Fruit fly (Drosophila melanogaster) whole organism, embryonic: ENCODE results near the gene PGAP1.

Experiments
- Atf-2 ChIP-seq: fragments of 200-800 bp; sonication (Bioruptor generic); optimal IDR thresholded peaks from 2 replicates; lab custom pipeline; 2016; ENCODE audit warnings: missing biosample characterization, missing genetic modification characterization
- Atf3 ChIP-seq: fragments of 200-800 bp; sonication (Bioruptor generic); optimal IDR thresholded peaks from 3 replicates; lab custom pipeline; 2016; ENCODE audit warnings: missing biosample characterization, missing genetic modification characterization
- B-H1 ChIP-seq: fragments of 200-800 bp; sonication (Bioruptor generic); IDR thresholded peaks from 3 replicates; pipeline ENCODE4 v1.3.6; 2022; ENCODE audit warnings: missing biosample characterization, missing genetic modification characterization
- C15 ChIP-seq: fragments of 200-800 bp; sonication (Bioruptor generic); IDR thresholded peaks from 3 replicates; pipeline ENCODE4 v1.3.6; 2022; ENCODE audit warnings: missing biosample characterization, missing genetic modification characterization
- CG11456 ChIP-seq: fragments of 200-800 bp; sonication (Bioruptor generic); IDR thresholded peaks from 3 replicates; pipeline ENCODE4 v1.3.6; 2022; ENCODE audit warnings: missing biosample characterization, missing genetic modification characterization
- CG11723 ChIP-seq: fragments of 200-800 bp; sonication (Bioruptor generic); optimal IDR thresholded peaks from 2 replicates; lab custom pipeline; 2017; ENCODE audit warnings: missing biosample characterization, mild to moderate bottlenecking, missing genetic modification characterization
- CG12659 ChIP-seq: fragments of 200-800 bp; sonication (Bioruptor generic); optimal IDR thresholded peaks from 3 replicates; lab custom pipeline; 2017; ENCODE audit warnings: mild to moderate bottlenecking, missing biosample characterization, missing genetic modification reagents, missing genetic modification characterization
- CG1602 ChIP-seq: fragments of 200-800 bp; sonication (Bioruptor generic); optimal IDR thresholded peaks from 3 replicates; lab custom pipeline; 2016; ENCODE audit warnings: missing biosample characterization, missing genetic modification characterization
- CG33213 ChIP-seq: fragments of 200-800 bp; sonication (Bioruptor generic); optimal IDR thresholded peaks from 3 replicates; lab custom pipeline; 2016; ENCODE audit warnings: missing biosample characterization, missing genetic modification characterization
- CG6175 ChIP-seq: fragments of 200-800 bp; sonication (Bioruptor generic); IDR thresholded peaks from 3 replicates; pipeline ENCODE4 v1.3.6; 2022; ENCODE audit warnings: missing biosample characterization, missing genetic modification characterization
- CG6765 ChIP-seq: fragments of 200-800 bp; sonication (Bioruptor generic); optimal IDR thresholded peaks from 3 replicates; lab custom pipeline; 2017; ENCODE audit warnings: missing biosample characterization, mild to moderate bottlenecking, missing genetic modification characterization
- CG7357 ChIP-seq: fragments of 200-800 bp; sonication (Bioruptor generic); IDR thresholded peaks from 3 replicates; pipeline ENCODE4 v1.3.6; 2022; ENCODE audit warnings: missing biosample characterization, missing genetic modification characterization
- CG9215 ChIP-seq: fragments of 200-800 bp; sonication (Bioruptor generic); IDR thresholded peaks from 2 replicates; pipeline ENCODE4 v1.3.6; 2022; ENCODE audit warnings: missing biosample characterization, missing genetic modification characterization
- CG9797 ChIP-seq: fragments of 200-800 bp; sonication (Bioruptor generic); optimal IDR thresholded peaks from 3 replicates; lab custom pipeline; 2018; ENCODE audit warnings: missing biosample characterization, mild to moderate bottlenecking, missing genetic modification characterization
- D ChIP-seq, 2 experiments: fragments of 200-800 bp in 1 of 2; fragments of >200 bp in 1 of 2; sonication (Bioruptor generic) in 1 of 2; optimal IDR thresholded peaks; 2 replicates in 1 of 2; 3 replicates in 1 of 2; lab custom pipeline; 2017; ENCODE audit warnings: mild to moderate bottlenecking in 1 of 2, missing biosample characterization in 1 of 2, missing genetic modification characterization in 1 of 2, missing genetic modification reagents in 1 of 2
- HLH4C ChIP-seq: fragments of 200-800 bp; sonication (Bioruptor generic); IDR thresholded peaks from 3 replicates; pipeline ENCODE4 v1.3.6; 2022; ENCODE audit warnings: missing biosample characterization, missing genetic modification characterization; ENCODE audit not compliant: partially characterized antibody
- Hey ChIP-seq: fragments of 200-800 bp; sonication (Bioruptor generic); optimal IDR thresholded peaks from 3 replicates; lab custom pipeline; 2018; ENCODE audit warnings: missing biosample characterization, mild to moderate bottlenecking, missing genetic modification characterization
- HmgD ChIP-seq: fragments of 200-800 bp; sonication (Bioruptor generic); optimal IDR thresholded peaks from 3 replicates; lab custom pipeline; 2016; ENCODE audit warnings: missing biosample characterization, missing genetic modification characterization
- Hmx ChIP-seq: fragments of 200-800 bp; sonication (Bioruptor generic); optimal IDR thresholded peaks from 2 replicates; lab custom pipeline; 2016; ENCODE audit warnings: missing biosample characterization, missing genetic modification characterization
- Opbp ChIP-seq: fragments of 200-800 bp; sonication (Bioruptor generic); IDR thresholded peaks from 3 replicates; pipeline ENCODE4 v1.3.6; 2022; ENCODE audit warnings: missing biosample characterization, missing genetic modification characterization; ENCODE audit not compliant: partially characterized antibody
- PHDP ChIP-seq: fragments of 200-800 bp; sonication (Bioruptor generic); optimal IDR thresholded peaks from 3 replicates; lab custom pipeline; 2018; ENCODE audit warnings: missing biosample characterization, mild to moderate bottlenecking, missing genetic modification characterization, moderate library complexity
- Scr ChIP-seq: fragments of 200-800 bp; sonication (Bioruptor generic); IDR thresholded peaks from 2 replicates; pipeline ENCODE4 v1.3.6; 2022; ENCODE audit warnings: missing biosample characterization, missing genetic modification characterization; ENCODE audit not compliant: partially characterized antibody
- Sry-δ ChIP-seq: fragments of 200-800 bp; sonication (Bioruptor generic); optimal IDR thresholded peaks from 2 replicates; lab custom pipeline; 2016; ENCODE audit warnings: missing biosample characterization, missing genetic modification characterization
- aop ChIP-seq: fragments of 200-800 bp; sonication (Bioruptor generic); IDR thresholded peaks from 2 replicates; pipeline ENCODE4 v1.3.6; 2022; ENCODE audit warnings: missing biosample characterization, missing genetic modification characterization
- bowl ChIP-seq: fragments of 200-800 bp; sonication (Bioruptor generic); IDR thresholded peaks from 2 replicates; pipeline ENCODE4 v1.3.6; 2022; ENCODE audit warnings: missing biosample characterization, missing genetic modification characterization
- chif ChIP-seq, 2 experiments: fragments of 200-800 bp; sonication (Bioruptor generic); optimal IDR thresholded peaks; 3 replicates each; lab custom pipeline; 2016; ENCODE audit warnings: missing biosample characterization in 2 of 2, missing genetic modification characterization in 2 of 2
- chm ChIP-seq: fragments of 200-800 bp; sonication (Bioruptor generic); IDR thresholded peaks from 2 replicates; pipeline ENCODE4 v1.3.6; 2022; ENCODE audit warnings: missing biosample characterization, missing genetic modification characterization
- cwo ChIP-seq: fragments of 200-800 bp; sonication (Bioruptor generic); optimal IDR thresholded peaks from 3 replicates; lab custom pipeline; 2017; ENCODE audit warnings: missing biosample characterization, missing genetic modification characterization, mild to moderate bottlenecking, moderate library complexity, missing genetic modification reagents
- dpn ChIP-seq, 2 experiments: fragments of 200-800 bp; sonication (Bioruptor generic); optimal IDR thresholded peaks; 3 replicates each; lab custom pipeline; 2016; ENCODE audit warnings: missing biosample characterization in 2 of 2, missing genetic modification characterization in 2 of 2
- fu2 ChIP-seq: fragments of 200-800 bp; sonication (Bioruptor generic); optimal IDR thresholded peaks from 2 replicates; lab custom pipeline; 2016; ENCODE audit warnings: missing biosample characterization, missing genetic modification characterization
- gce ChIP-seq: fragments of 200-800 bp; sonication (Bioruptor generic); IDR thresholded peaks from 3 replicates; pipeline ENCODE4 v1.3.6; 2022; ENCODE audit warnings: missing biosample characterization, missing genetic modification characterization
- gcm2 ChIP-seq: fragments of 200-800 bp; sonication (Bioruptor generic); optimal IDR thresholded peaks from 2 replicates; lab custom pipeline; 2016; ENCODE audit warnings: missing biosample characterization, missing genetic modification characterization
- gfzf ChIP-seq: fragments of 200-800 bp; sonication (Bioruptor generic); optimal IDR thresholded peaks from 2 replicates; lab custom pipeline; 2016; ENCODE audit warnings: missing biosample characterization, mild to moderate bottlenecking, missing genetic modification characterization, moderate library complexity
- gro ChIP-seq: fragments of 200-800 bp; sonication (Bioruptor generic); optimal IDR thresholded peaks from 2 replicates; lab custom pipeline; 2016; ENCODE audit warnings: missing biosample characterization, missing genetic modification characterization
- gsb ChIP-seq: fragments of 200-800 bp; sonication (Bioruptor generic); IDR thresholded peaks from 2 replicates; pipeline ENCODE4 v1.3.6; 2022; ENCODE audit warnings: missing biosample characterization, missing genetic modification characterization
- gsb-n ChIP-seq: fragments of 200-800 bp; sonication (Bioruptor generic); optimal IDR thresholded peaks from 3 replicates; lab custom pipeline; 2018; ENCODE audit warnings: missing biosample characterization, mild to moderate bottlenecking, missing genetic modification characterization
- ind ChIP-seq: fragments of 200-800 bp; sonication (Bioruptor generic); optimal IDR thresholded peaks from 3 replicates; lab custom pipeline; 2016; ENCODE audit warnings: missing biosample characterization, missing genetic modification characterization
- klu ChIP-seq: fragments of 200-800 bp; sonication (Bioruptor generic); IDR thresholded peaks from 2 replicates; pipeline ENCODE4 v1.3.6; 2022; ENCODE audit warnings: missing biosample characterization, missing genetic modification characterization
- kni ChIP-seq: fragments of 200-800 bp; sonication (Bioruptor generic); optimal IDR thresholded peaks from 3 replicates; lab custom pipeline; 2017; ENCODE audit warnings: mild to moderate bottlenecking, missing biosample characterization, missing genetic modification reagents, missing genetic modification characterization
- lbe ChIP-seq: fragments of 200-800 bp; sonication (Bioruptor generic); optimal IDR thresholded peaks from 2 replicates; lab custom pipeline; 2016; ENCODE audit warnings: missing biosample characterization, mild to moderate bottlenecking, missing genetic modification characterization
- sens ChIP-seq: fragments of 200-800 bp; sonication (Bioruptor generic); peaks from one replicate; lab custom pipeline; 2016; ENCODE audit warnings: missing biosample characterization, missing genetic modification characterization
- sim ChIP-seq: fragments of 200-800 bp; sonication (Bioruptor generic); IDR thresholded peaks from 2 replicates; pipeline ENCODE4 v1.3.6; 2022; ENCODE audit warnings: missing biosample characterization, missing genetic modification characterization
- sisA ChIP-seq: fragments of 200-800 bp; sonication (Bioruptor generic); IDR thresholded peaks from 2 replicates; pipeline ENCODE4 v1.3.6; 2022; ENCODE audit warnings: missing biosample characterization, missing genetic modification characterization
- slp2 ChIP-seq: fragments of 200-800 bp; sonication (Bioruptor generic); optimal IDR thresholded peaks from 2 replicates; lab custom pipeline; 2016; ENCODE audit warnings: missing biosample characterization, missing genetic modification characterization
- tap ChIP-seq: fragments of 200-800 bp; optimal IDR thresholded peaks from 3 replicates; lab custom pipeline; 2019; ENCODE audit warnings: missing biosample characterization, mild to moderate bottlenecking, missing genetic modification characterization, moderate library complexity
- tio ChIP-seq: fragments of 200-800 bp; sonication (Bioruptor generic); optimal IDR thresholded peaks from 2 replicates; lab custom pipeline; 2017; ENCODE audit warnings: missing biosample characterization, missing genetic modification characterization, inconsistent platforms
- unpg ChIP-seq: fragments of 200-800 bp; sonication (Bioruptor generic); optimal IDR thresholded peaks from 3 replicates; lab custom pipeline; 2018; ENCODE audit warnings: missing biosample characterization, mild to moderate bottlenecking, missing genetic modification characterization, moderate library complexity
- zen2 ChIP-seq: fragments of 200-800 bp; sonication (Bioruptor generic); IDR thresholded peaks from 3 replicates; pipeline ENCODE4 v1.3.6; 2022; ENCODE audit warnings: missing biosample characterization, missing genetic modification characterization; ENCODE audit not compliant: partially characterized antibody

PGAP1 gene

DNA sequence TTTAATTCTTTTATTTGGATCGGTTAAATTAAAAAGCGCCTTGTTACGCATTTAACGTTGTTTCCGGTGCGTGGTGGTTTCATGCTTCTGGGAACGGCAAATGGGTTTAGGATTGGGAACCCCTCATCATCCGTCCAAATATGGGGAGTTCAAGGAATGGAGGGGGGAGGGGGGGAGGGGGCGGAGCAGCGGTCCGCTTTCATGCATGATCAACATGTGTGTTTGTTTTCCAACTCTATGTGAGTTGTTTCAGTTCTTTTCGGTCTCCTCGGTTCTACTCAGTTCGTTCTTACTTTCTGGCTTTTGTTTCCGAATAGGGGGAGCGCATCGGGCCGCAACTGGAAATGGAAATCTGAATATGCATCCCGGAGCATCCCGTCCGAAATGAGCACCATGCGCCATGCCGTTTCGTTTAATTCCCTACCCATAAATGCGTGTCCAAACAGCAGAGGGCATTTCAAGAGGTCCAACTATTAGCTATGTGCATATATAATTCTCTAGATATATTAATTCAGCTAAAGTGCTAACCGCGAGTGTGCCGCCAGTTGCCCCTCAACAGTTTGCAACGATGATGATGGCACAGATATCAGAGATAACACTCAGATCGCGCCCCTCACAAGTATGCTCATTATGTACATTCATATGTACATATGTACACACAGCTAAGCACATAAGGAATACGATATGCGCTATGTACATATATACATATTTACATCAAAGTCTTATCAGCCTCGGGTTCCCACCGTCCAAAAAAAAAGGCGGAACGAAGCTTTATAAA is 11.7 kb downstream of the PGAP1 start (continued):
- TF ChIP-seq dpn (GFP tag; optimal IDR thresholded peaks at IDR 0.05; lab: Kevin White, UChicago) (peak; percentile 75 to 89), unpg (peak; percentile 91), Hmx (GFP tag; lab: Kevin White, UChicago) (no peak), chif (GFP tag; optimal IDR thresholded peaks at IDR 0.05; lab: Kevin White, UChicago) (peak; percentile 87 to 88), sim (GFP tag; lab: Robert Waterston, UW) (peak; percentile 93), HLH4C (GFP tag; lab: Robert Waterston, UW) (no peak), gro (GFP tag; lab: Kevin White, UChicago) (peak; percentile 90), bowl (0 out of 2 replicates have a peak, but pooled peaks have one; percentile 45), chm (GFP tag; lab: Robert Waterston, UW) (peak; percentile 95), zen2 (no peak), CG1602 (GFP tag; lab: Kevin White, UChicago) (peak; percentile 83), sens (GFP tag; lab: Kevin White, UChicago) (peak; percentile 99), HmgD (peak; percentile 62), CG6765 (GFP tag; lab: Kevin White, UChicago) (peak; percentile 91), Scr (GFP tag; lab: Robert Waterston, UW) (no peak), fu2 (GFP tag; lab: Kevin White, UChicago) (peak; percentile 22), CG33213 (GFP tag; lab: Kevin White, UChicago) (peak; percentile 96), ind (peak; percentile 50), CG9215 (GFP tag; lab: Robert Waterston, UW) (peak; percentile 15; the same call in 1 of the 2 replicates), CG12659 (GFP tag; lab: Kevin White, UChicago) (peak; percentile 95), tap (peak; percentile 87), CG11456 (GFP tag; lab: Robert Waterston, UW) (peak; percentile 91), Atf-2 (peak; percentile 88), sisA (GFP tag; lab: Robert Waterston, UW) (no peak), D (optimal IDR thresholded peaks at IDR 0.05; lab: Kevin White, UChicago) (no peak), D (GFP tag; optimal IDR thresholded peaks at IDR 0.05; lab: Kevin White, UChicago) (peak; percentile 94), Sry-δ (GFP tag; lab: Kevin White, UChicago) (peak; percentile 53), CG7357 (GFP tag; lab: Robert Waterston, UW) (peak; percentile 48; the same call in 1 of the 3 replicates), Atf3 (peak; percentile 80), lbe (GFP tag; lab: Kevin White, UChicago) (peak; percentile 57), gfzf (GFP tag; lab: Kevin White, UChicago) (peak; percentile 23), kni (peak; percentile 99), gce (GFP tag; lab: Robert Waterston, UW) (peak; percentile 95; the same call in 2 of the 3 replicates), gcm2 (peak; percentile 74), gsb-n (peak; percentile 93), tio (GFP tag; lab: Kevin White, UChicago) (peak; percentile 89), CG6175 (GFP tag; lab: Robert Waterston, UW) (peak; percentile 86), aop (0 out of 2 replicates have a peak, but pooled peaks have one; percentile 46), B-H1 (GFP tag; lab: Robert Waterston, UW) (peak; percentile 84; the same call in 2 of the 3 replicates), gsb (peak; percentile 87), CG11723 (GFP tag; lab: Kevin White, UChicago) (peak; percentile 90), cwo (peak; percentile 86), Opbp (GFP tag; lab: Robert Waterston, UW) (no peak), CG9797 (GFP tag; lab: Kevin White, UChicago) (peak; percentile 30), klu (GFP tag; lab: Robert Waterston, UW) (0 out of 2 replicates have a peak, but pooled peaks have one; percentile 28), C15 (GFP tag; lab: Robert Waterston, UW) (peak; percentile 84; the same call in 2 of the 3 replicates), Hey (tag; lab: Kevin White, UChicago) (peak; percentile 94), slp2 (GFP tag; lab: Kevin White, UChicago) (peak; percentile 85), PHDP (tag; lab: Kevin White, UChicago) (peak; percentile 94)
